Worm (Caenorhabditis elegans) whole organism, L1 larva: ENCODE data around the gene C50C3.1.

ENCODE experiments used
- C34B4.2 ChIP-seq: sonication (generic microtip); optimal IDR thresholded peaks from 2 replicates; lab custom pipeline; 2017; ENCODE audit warnings: mild to moderate bottlenecking, missing genetic modification characterization, missing compliant biosample characterization
- ama-1 ChIP-seq: fragments of 150-350 bp; optimal IDR thresholded peaks from 2 replicates; lab custom pipeline; 2014
- blmp-1 ChIP-seq: fragments of 150-350 bp; optimal IDR thresholded peaks from 2 replicates; lab custom pipeline; 2014; ENCODE audit warnings: missing biosample characterization, missing genetic modification characterization
- ceh-63 ChIP-seq: fragments of 200-800 bp; sonication (Bioruptor generic); optimal IDR thresholded peaks from 2 replicates; lab custom pipeline; 2018; ENCODE audit warnings: mild to moderate bottlenecking, missing genetic modification characterization, missing compliant biosample characterization
- ceh-8 ChIP-seq: fragments of 200-800 bp; sonication (Bioruptor generic); optimal IDR thresholded peaks from 2 replicates; lab custom pipeline; 2018; ENCODE audit warnings: mild to moderate bottlenecking, missing genetic modification characterization, moderate library complexity, missing compliant biosample characterization
- ceh-90 ChIP-seq: sonication (generic microtip); optimal IDR thresholded peaks from 2 replicates; lab custom pipeline; 2016; ENCODE audit warnings: missing genetic modification characterization, missing compliant biosample characterization
- dpl-1 ChIP-seq, 3 experiments: fragments of 150-350 bp in 2 of 3; sonication (generic microtip) in 1 of 3; optimal IDR thresholded peaks; 2 replicates each; lab custom pipeline; 2014 to 2017; ENCODE audit warnings: missing biosample characterization in 3 of 3, missing genetic modification characterization in 3 of 3, missing genetic modification reagents in 3 of 3
- dsc-1 ChIP-seq: sonication (generic microtip); optimal IDR thresholded peaks from 2 replicates; lab custom pipeline; 2016; ENCODE audit warnings: mild to moderate bottlenecking, missing genetic modification characterization, missing compliant biosample characterization
- efl-1 ChIP-seq, 4 experiments: fragments of 150-350 bp; optimal IDR thresholded peaks in 3 of 4; peaks in 1 of 4; 1 replicate in 1 of 4; 2 replicates in 3 of 4; lab custom pipeline; 2014; ENCODE audit warnings: missing biosample characterization in 2 of 4, missing genetic modification characterization in 2 of 4, missing genetic modification reagents in 2 of 4
- egl-13 ChIP-seq: sonication (generic microtip); optimal IDR thresholded peaks from 2 replicates; lab custom pipeline; 2016; ENCODE audit warnings: missing genotype, missing genetic modification reagents, missing genetic modification characterization, missing compliant biosample characterization
- fkh-4 ChIP-seq: sonication (generic microtip); optimal IDR thresholded peaks from 2 replicates; lab custom pipeline; 2016; ENCODE audit warnings: missing compliant biosample characterization, missing genetic modification characterization, borderline replicate concordance
- fos-1 ChIP-seq: fragments of 150-350 bp; optimal IDR thresholded peaks from 2 replicates; lab custom pipeline; 2014; ENCODE audit warnings: missing biosample characterization, missing genetic modification characterization
- grh-1 ChIP-seq: fragments of 200-800 bp; sonication (Bioruptor generic); IDR thresholded peaks from 2 replicates; pipeline ENCODE4 v1.3.6; 2022; ENCODE audit warnings: missing genetic modification reagents, missing genetic modification characterization, missing compliant biosample characterization
- hlh-17 ChIP-seq: fragments of 200-800 bp; sonication (Bioruptor generic); optimal IDR thresholded peaks from 2 replicates; lab custom pipeline; 2018; ENCODE audit warnings: missing genetic modification characterization, mild to moderate bottlenecking, missing compliant biosample characterization, moderate library complexity, borderline replicate concordance
- irx-1 ChIP-seq: sonication (generic microtip); optimal IDR thresholded peaks from 2 replicates; lab custom pipeline; 2016; ENCODE audit warnings: missing genetic modification characterization, missing compliant biosample characterization
- isw-1 ChIP-seq: fragments of 200-800 bp; sonication (Bioruptor generic); IDR thresholded peaks from 2 replicates; pipeline ENCODE4 v1.3.6; 2022; ENCODE audit warnings: missing genetic modification characterization, missing compliant biosample characterization
- lin-13 ChIP-seq: fragments of 150-350 bp; optimal IDR thresholded peaks from 2 replicates; lab custom pipeline; 2014; ENCODE audit warnings: missing biosample characterization, missing genetic modification reagents, missing genetic modification characterization
- lin-15B ChIP-seq: fragments of 150-350 bp; sonication (generic microtip); optimal IDR thresholded peaks from 3 replicates; lab custom pipeline; 2014; ENCODE audit warnings: missing biosample characterization, missing genetic modification characterization
- lin-39 ChIP-seq: fragments of 150-350 bp; optimal IDR thresholded peaks from 2 replicates; lab custom pipeline; 2014; ENCODE audit warnings: missing biosample characterization, missing genetic modification reagents, missing genetic modification characterization
- lir-3 ChIP-seq: sonication (generic microtip); optimal IDR thresholded peaks from 2 replicates; lab custom pipeline; 2016; ENCODE audit warnings: mild to moderate bottlenecking, missing genetic modification characterization, moderate library complexity, missing compliant biosample characterization; ENCODE audit not compliant: poor library complexity
- lsy-2 ChIP-seq, 2 experiments: fragments of 150-350 bp; optimal IDR thresholded peaks; 2 replicates each; lab custom pipeline; 2014; ENCODE audit warnings: missing biosample characterization in 2 of 2, missing genetic modification characterization in 2 of 2
- mab-9 ChIP-seq: fragments of 200-800 bp; sonication (Bioruptor generic); IDR thresholded peaks from 2 replicates; pipeline ENCODE4 v1.3.6; 2022; ENCODE audit warnings: missing genetic modification reagents, missing genetic modification characterization, missing compliant biosample characterization
- mdl-1 ChIP-seq, 2 experiments: fragments of 150-350 bp; optimal IDR thresholded peaks; 2 replicates each; lab custom pipeline; 2014 to 2017; ENCODE audit warnings: missing biosample characterization in 2 of 2, missing genetic modification characterization in 2 of 2, inconsistent platforms in 1 of 2
- mef-2 ChIP-seq: fragments of 150-350 bp; optimal IDR thresholded peaks from 2 replicates; lab custom pipeline; 2014; ENCODE audit warnings: missing biosample characterization, missing genetic modification characterization
- mep-1 ChIP-seq: fragments of 150-350 bp; optimal IDR thresholded peaks from 2 replicates; lab custom pipeline; 2014; ENCODE audit warnings: missing biosample characterization, missing genetic modification characterization
- nhr-12 ChIP-seq: sonication (generic microtip); optimal IDR thresholded peaks from 2 replicates; lab custom pipeline; 2017; ENCODE audit warnings: missing biosample characterization, missing genetic modification characterization
- nhr-19 ChIP-seq: fragments of 200-800 bp; sonication (Bioruptor generic); conservative IDR thresholded peaks from 2 replicates; pipeline ENCODE4 v1.3.6; 2022; ENCODE audit warnings: missing genetic modification characterization, missing compliant biosample characterization
- nhr-20 ChIP-seq: sonication (generic microtip); optimal IDR thresholded peaks from 2 replicates; lab custom pipeline; 2016; ENCODE audit warnings: mild to moderate bottlenecking, missing genetic modification characterization, missing compliant biosample characterization
- nhr-28 ChIP-seq: fragments of 150-350 bp; optimal IDR thresholded peaks from 2 replicates; lab custom pipeline; 2014; ENCODE audit warnings: missing biosample characterization, missing genetic modification characterization
- nhr-71 ChIP-seq: sonication (generic microtip); optimal IDR thresholded peaks from 2 replicates; lab custom pipeline; 2016; ENCODE audit warnings: mild to moderate bottlenecking, missing genetic modification characterization, moderate library complexity, missing compliant biosample characterization
- nhr-76 ChIP-seq: sonication (generic microtip); optimal IDR thresholded peaks from 2 replicates; lab custom pipeline; 2017; ENCODE audit warnings: missing biosample characterization, missing genetic modification characterization
- nhr-84 ChIP-seq: sonication (generic microtip); optimal IDR thresholded peaks from 2 replicates; lab custom pipeline; 2017; ENCODE audit warnings: missing biosample characterization, missing genetic modification characterization
- nhr-85 ChIP-seq: sonication (generic microtip); peaks from one replicate; lab custom pipeline; 2016; ENCODE audit warnings: missing genetic modification characterization, inconsistent platforms, missing compliant biosample characterization
- nhr-90 ChIP-seq: sonication (generic microtip); optimal IDR thresholded peaks from 2 replicates; lab custom pipeline; 2016; ENCODE audit warnings: mild to moderate bottlenecking, missing genetic modification characterization, missing compliant biosample characterization; ENCODE audit not compliant: poor library complexity
- snu-23 ChIP-seq: sonication (generic microtip); optimal IDR thresholded peaks from 2 replicates; lab custom pipeline; 2016; ENCODE audit warnings: missing genetic modification characterization, missing compliant biosample characterization
- sup-37 ChIP-seq: fragments of 200-800 bp; sonication (Bioruptor generic); optimal IDR thresholded peaks from 2 replicates; lab custom pipeline; 2018; ENCODE audit warnings: mild to moderate bottlenecking, missing genetic modification characterization, missing compliant biosample characterization
- tlp-1 ChIP-seq: fragments of 150-350 bp; optimal IDR thresholded peaks from 2 replicates; lab custom pipeline; 2014; ENCODE audit warnings: missing biosample characterization, missing genetic modification characterization
- unc-30 ChIP-seq: sonication (generic microtip); optimal IDR thresholded peaks from 2 replicates; lab custom pipeline; 2017; ENCODE audit warnings: missing biosample characterization, missing genetic modification characterization
- vab-15 ChIP-seq: sonication (generic microtip); optimal IDR thresholded peaks from 2 replicates; lab custom pipeline; 2017; ENCODE audit warnings: missing genotype, mild to moderate bottlenecking, missing genetic modification characterization, missing compliant biosample characterization
- zag-1 ChIP-seq: fragments of 150-350 bp; optimal IDR thresholded peaks from 2 replicates; lab custom pipeline; 2014; ENCODE audit warnings: missing biosample characterization, missing genetic modification characterization
- ztf-11 ChIP-seq, 2 experiments: sonication (generic microtip); optimal IDR thresholded peaks; 2 replicates each; lab custom pipeline; 2016 to 2017; ENCODE audit warnings: missing genetic modification characterization in 2 of 2, missing biosample characterization in 1 of 2, missing compliant biosample characterization in 1 of 2
- ztf-4 ChIP-seq: fragments of 150-350 bp; optimal IDR thresholded peaks from 2 replicates; lab custom pipeline; 2014; ENCODE audit warnings: missing biosample characterization, missing genetic modification characterization

Gene C50C3.1

DNA sequence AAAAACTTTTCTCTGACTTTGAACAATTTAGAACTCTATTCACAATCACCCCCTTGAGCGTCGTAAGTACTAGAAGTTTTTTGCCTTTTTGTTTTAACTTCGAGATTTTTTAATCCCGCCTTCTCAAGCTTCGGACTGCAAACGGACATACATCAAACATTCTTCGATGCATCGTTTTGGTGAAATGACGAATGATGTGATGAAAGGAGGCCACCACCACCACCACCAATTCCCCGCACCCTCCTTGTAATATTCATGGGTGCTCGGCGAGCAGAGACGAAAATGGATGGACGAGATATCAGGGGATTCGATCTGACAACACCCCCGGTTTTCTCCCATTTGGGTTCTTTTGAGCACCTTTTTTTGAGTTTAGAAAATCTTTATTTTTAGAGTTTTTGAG, 45.8 kb upstream of the C50C3.1 start:
- peak; percentile 86 for TF ChIP-seq mab-9
- no peak for TF ChIP-seq nhr-84 (tag; lab: Kevin White, UChicago)
- TF ChIP-seq, all 84 proteins: peak for 1

DNA sequence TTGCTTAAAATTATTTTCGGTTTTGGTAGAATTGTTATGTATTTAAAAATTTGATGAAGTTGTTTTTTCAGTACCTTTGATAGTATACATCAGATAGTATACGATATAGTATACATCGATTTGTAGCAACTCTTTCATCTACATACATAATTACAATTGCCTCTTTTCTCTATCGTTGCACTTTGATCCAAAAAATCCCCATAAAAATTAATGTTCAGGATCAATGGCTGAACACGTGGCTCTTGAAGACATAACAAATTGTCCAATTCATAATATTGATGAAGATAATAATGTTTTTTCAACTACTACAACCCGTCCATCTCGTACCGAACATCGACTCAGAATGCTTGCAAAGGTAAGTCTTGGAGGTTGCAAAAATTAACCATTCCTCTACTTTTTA, 43.0 kb upstream of the C50C3.1 start, which contains the start of gene D2007.2:
Gene D2007.2, plus strand, starts transcription at position 213 of the 400 bp plus-strand sequence.
- TF ChIP-seq nhr-85 (tag; lab: Kevin White, UChicago) (no peak), efl-1 (optimal IDR thresholded peaks at IDR 0.05; lab: Kevin White, UChicago) (no peak), efl-1 (GFP tag; optimal IDR thresholded peaks at IDR 0.05 in 1 of 2; lab: Kevin White, UChicago) (peak in 1 of 2 experiments; percentile 92)

DNA sequence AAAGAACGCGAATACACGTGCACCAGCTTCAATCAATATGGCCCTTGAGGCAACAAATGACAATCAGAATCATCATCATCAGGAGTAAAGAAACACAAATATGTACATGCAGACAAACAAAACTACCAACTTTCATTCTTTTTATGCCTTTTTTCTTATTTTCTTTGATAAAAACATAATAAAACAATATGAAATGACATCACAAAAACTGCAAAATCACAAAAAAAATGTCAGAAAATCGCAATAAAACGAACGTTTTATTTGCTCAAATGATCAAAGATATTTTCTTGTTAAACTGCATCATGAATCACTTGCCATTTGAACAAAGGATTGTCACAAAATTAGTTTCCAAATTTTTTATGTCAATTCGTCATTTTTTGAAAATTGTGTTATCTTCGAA, 37.4 kb upstream of the C50C3.1 start:
- TF ChIP-seq blmp-1 (tag; lab: Kevin White, UChicago) (no peak), fkh-4 (tag; lab: Kevin White, UChicago) (no peak), dpl-1 (GFP tag; optimal IDR thresholded peaks at IDR 0.05; lab: Kevin White, UChicago) (no peak)

DNA sequence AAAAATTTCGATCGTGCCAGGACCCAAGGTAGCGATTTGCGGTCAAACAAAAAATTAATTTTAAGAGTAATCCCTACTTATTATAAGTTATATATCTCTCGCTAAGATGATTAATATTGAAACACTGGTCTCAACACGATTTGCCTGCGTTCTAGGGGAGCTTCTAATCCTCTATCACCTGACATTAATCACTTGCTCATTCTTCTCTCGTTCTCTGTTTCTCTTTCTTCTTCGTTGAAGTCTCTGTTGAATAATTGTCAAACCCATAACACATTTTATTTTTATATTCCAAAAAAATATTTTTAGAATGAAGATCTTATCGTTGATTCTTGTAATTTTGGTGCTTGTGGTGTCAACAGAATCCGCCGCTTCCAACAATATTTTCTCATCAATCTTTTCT, 36.6 kb upstream of the C50C3.1 start, which contains the start of gene D2007.1:
Gene D2007.1, plus strand, starts transcription at position 301 of the 400 bp plus-strand sequence.
- TF ChIP-seq ceh-8 (GFP tag; lab: Kevin White, UChicago) (no peak), tlp-1 (tag; lab: Kevin White, UChicago) (no peak), mef-2 (tag; lab: Kevin White, UChicago) (no peak), ztf-11 (tag; optimal IDR thresholded peaks at IDR 0.05; lab: Kevin White, UChicago) (no peak), lir-3 (tag; lab: Kevin White, UChicago) (peak; percentile 11), nhr-71 (tag; lab: Kevin White, UChicago) (peak; percentile 28), ceh-63 (GFP tag; lab: Kevin White, UChicago) (no peak), lsy-2 (tag; optimal IDR thresholded peaks at IDR 0.05; lab: Kevin White, UChicago) (peak in 1 of 2 experiments; percentile 28), ztf-4 (tag; lab: Kevin White, UChicago) (no peak), dsc-1 (peak; percentile 78)
- TF ChIP-seq, all 84 proteins: peak for 4

DNA sequence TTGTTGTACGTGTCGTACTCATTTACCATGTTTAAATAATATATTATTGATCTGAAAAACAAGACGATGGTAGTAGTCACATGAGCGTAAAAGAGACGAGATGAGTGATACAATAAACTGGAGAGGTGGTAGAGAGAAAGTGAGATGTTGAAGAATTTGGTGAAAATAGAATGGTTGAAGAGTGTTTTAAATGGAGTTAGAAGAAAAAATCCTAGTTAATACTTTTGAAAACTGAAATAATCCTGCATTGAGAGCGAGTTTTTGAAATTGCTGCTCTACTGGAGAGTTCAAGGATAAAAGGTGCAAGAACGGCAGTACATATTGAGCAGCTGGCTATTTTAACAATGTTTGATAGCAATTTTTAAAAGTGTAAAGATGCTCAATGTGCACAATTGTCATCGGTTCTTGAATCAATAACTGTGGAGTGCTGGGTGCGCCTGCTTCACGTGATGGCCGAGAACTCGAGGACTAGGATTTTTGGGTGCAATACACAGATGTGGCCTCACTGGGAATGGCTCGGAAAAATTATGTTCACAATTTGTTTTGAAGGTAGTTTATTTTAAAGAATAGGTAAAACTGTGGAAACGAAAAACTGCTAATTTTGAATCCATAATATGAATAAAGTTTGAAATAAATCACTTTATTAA, 33.5 kb upstream of the C50C3.1 start, which contains the start of gene atg-13:
Gene atg-13, minus strand, starts transcription at position 51 of the 647 bp plus-strand sequence.
- TF ChIP-seq vab-15 (no peak), nhr-20 (tag; lab: Kevin White, UChicago) (no peak), sup-37 (no peak), nhr-90 (no peak), lin-15B (no peak), egl-13 (no peak), snu-23 (GFP tag; lab: Kevin White, UChicago) (peak; percentile 17), mdl-1 (tag; optimal IDR thresholded peaks at IDR 0.05; lab: Kevin White, UChicago) (peak in 1 of 2 experiments; percentile 51), mab-9 (no peak), grh-1 (no peak), lir-3 (tag; lab: Kevin White, UChicago) (no peak), ztf-4 (tag; lab: Kevin White, UChicago) (no peak), ama-1 (lab: Kevin White, UChicago) (no peak), nhr-84 (tag; lab: Kevin White, UChicago) (no peak), C34B4.2 (tag; lab: Kevin White, UChicago) (no peak), ceh-63 (GFP tag; lab: Kevin White, UChicago) (no peak), ceh-90 (tag; lab: Kevin White, UChicago) (no peak), fos-1 (tag; lab: Kevin White, UChicago) (no peak), zag-1 (tag; lab: Kevin White, UChicago) (no peak), nhr-76 (tag; lab: Kevin White, UChicago) (no peak), mep-1 (peak; percentile 48), blmp-1 (tag; lab: Kevin White, UChicago) (peak; percentile 23), isw-1 (GFP tag; lab: Robert Waterston, UW) (no peak), unc-30 (no peak), nhr-28 (no peak), hlh-17 (no peak), irx-1 (tag; lab: Kevin White, UChicago) (no peak), tlp-1 (tag; lab: Kevin White, UChicago) (no peak), lin-13 (no peak), nhr-19 (GFP tag; lab: Robert Waterston, UW) (0 out of 2 replicates have a peak, but pooled peaks have one; percentile 7), nhr-12 (tag; lab: Kevin White, UChicago) (no peak), lin-39 (tag; lab: Kevin White, UChicago) (no peak)
